Worm (Caenorhabditis elegans): Measurements from ENCODE around the gene F14F7.7.

- TF ChIP-seq sdc-2 (tag; optimal IDR thresholded peaks at IDR 0.05) (peak; percentile 47), tbx-7 (tag; optimal IDR thresholded peaks at IDR 0.05) (no peak), pat-9 (tag; optimal IDR thresholded peaks at IDR 0.05) (peak; percentile 55)
These were observed 37.4 kb downstream of the F14F7.7 start for ce11 chrIII:13067884-13068767.

Measured in whole organism, late embryonic.